Fruit fly (Drosophila melanogaster) whole organism, embryonic: ENCODE data around the gene TotZ.

Source experiments
- Ada2b ChIP-seq: fragments of 200-800 bp; sonication (Bioruptor generic); IDR thresholded peaks from 2 replicates; pipeline ENCODE4 v1.3.6; 2022; ENCODE audit warnings: missing biosample characterization, missing genetic modification characterization
- Atf6 ChIP-seq: fragments of 200-800 bp; sonication (Bioruptor generic); IDR thresholded peaks from 2 replicates; pipeline ENCODE4 v1.3.6; 2022; ENCODE audit warnings: missing biosample characterization, missing genetic modification characterization
- Blimp-1 ChIP-seq: fragments of 200-800 bp; sonication (Bioruptor generic); optimal IDR thresholded peaks from 3 replicates; lab custom pipeline; 2018; ENCODE audit warnings: missing biosample characterization, missing genetic modification characterization, mild to moderate bottlenecking, moderate library complexity, missing genetic modification reagents
- CG10267 ChIP-seq: fragments of 200-800 bp; sonication (Bioruptor generic); optimal IDR thresholded peaks from 2 replicates; lab custom pipeline; 2018; ENCODE audit warnings: missing biosample characterization, mild to moderate bottlenecking, missing genetic modification characterization, moderate library complexity
- CG10979 ChIP-seq: fragments of 200-800 bp; sonication (Bioruptor generic); optimal IDR thresholded peaks from 2 replicates; lab custom pipeline; 2018; ENCODE audit warnings: missing biosample characterization, mild to moderate bottlenecking, missing genetic modification characterization, moderate library complexity
- CG11504 ChIP-seq: fragments of 200-800 bp; sonication (Bioruptor generic); optimal IDR thresholded peaks from 3 replicates; lab custom pipeline; 2019; ENCODE audit warnings: missing biosample characterization, mild to moderate bottlenecking, missing genetic modification characterization, moderate library complexity
- CG11695 ChIP-seq: fragments of 200-800 bp; sonication (Bioruptor generic); IDR thresholded peaks from 3 replicates; pipeline ENCODE4 v1.3.6; 2022; ENCODE audit warnings: missing biosample characterization, missing genetic modification characterization
- CG12071 ChIP-seq: fragments of 200-800 bp; sonication (Bioruptor generic); optimal IDR thresholded peaks from 3 replicates; lab custom pipeline; 2018; ENCODE audit warnings: missing biosample characterization, mild to moderate bottlenecking, missing genetic modification characterization
- CG13894 ChIP-seq: fragments of 200-800 bp; sonication (Bioruptor generic); optimal IDR thresholded peaks from 3 replicates; lab custom pipeline; 2018; ENCODE audit warnings: missing biosample characterization, mild to moderate bottlenecking, missing genetic modification characterization, moderate library complexity
- CG14860 ChIP-seq: fragments of 200-800 bp; sonication (Bioruptor generic); IDR thresholded peaks from 3 replicates; pipeline ENCODE4 v1.3.6; 2022; ENCODE audit warnings: missing biosample characterization, missing genetic modification characterization; ENCODE audit not compliant: partially characterized antibody
- CG17328 ChIP-seq: fragments of 200-800 bp; sonication (Bioruptor generic); IDR thresholded peaks from 2 replicates; pipeline ENCODE4 v1.3.6; 2022; ENCODE audit warnings: missing biosample characterization, missing genetic modification characterization
- CG17385 ChIP-seq: fragments of 200-800 bp; sonication (Bioruptor generic); optimal IDR thresholded peaks from 3 replicates; lab custom pipeline; 2018; ENCODE audit warnings: missing biosample characterization, mild to moderate bottlenecking, missing genetic modification characterization
- CG17829 ChIP-seq: fragments of 200-800 bp; optimal IDR thresholded peaks from 2 replicates; lab custom pipeline; 2019; ENCODE audit warnings: missing biosample characterization, mild to moderate bottlenecking, missing genetic modification characterization, moderate library complexity
- CG18476 ChIP-seq: fragments of 200-800 bp; sonication (Bioruptor generic); optimal IDR thresholded peaks from 2 replicates; lab custom pipeline; 2016; ENCODE audit warnings: missing biosample characterization, mild to moderate bottlenecking, missing genetic modification characterization
- CG2120 ChIP-seq: fragments of 200-800 bp; sonication (Bioruptor generic); optimal IDR thresholded peaks from 3 replicates; lab custom pipeline; 2016; ENCODE audit warnings: missing biosample characterization, missing genetic modification characterization
- CG31365 ChIP-seq: fragments of 200-800 bp; sonication (Bioruptor generic); optimal IDR thresholded peaks from 2 replicates; lab custom pipeline; 2018; ENCODE audit warnings: missing biosample characterization, mild to moderate bottlenecking, missing genetic modification characterization
- CG34422 ChIP-seq: fragments of 200-800 bp; sonication (Bioruptor generic); IDR thresholded peaks from 3 replicates; pipeline ENCODE4 v1.3.6; 2022; ENCODE audit warnings: missing biosample characterization, missing genetic modification characterization
- CG5180 ChIP-seq: fragments of 200-800 bp; sonication (Bioruptor generic); optimal IDR thresholded peaks from 3 replicates; lab custom pipeline; 2017; ENCODE audit warnings: missing biosample characterization, missing genetic modification characterization, mild to moderate bottlenecking, moderate library complexity, missing genetic modification reagents
- CG8944 ChIP-seq: fragments of 200-800 bp; sonication (Bioruptor generic); optimal IDR thresholded peaks from 3 replicates; lab custom pipeline; 2016; ENCODE audit warnings: missing biosample characterization, missing genetic modification characterization
- CG9609 ChIP-seq: fragments of 200-800 bp; sonication (Bioruptor generic); optimal IDR thresholded peaks from 3 replicates; lab custom pipeline; 2016; ENCODE audit warnings: missing biosample characterization, missing genetic modification characterization
- Dfd ChIP-seq, 2 experiments: fragments of >200 bp; optimal IDR thresholded peaks; 2 replicates each; lab custom pipeline; 2017; ENCODE audit warnings: missing biosample characterization in 2 of 2, missing genetic modification characterization in 2 of 2
- Drgx ChIP-seq: fragments of 200-800 bp; sonication (Bioruptor generic); IDR thresholded peaks from 2 replicates; pipeline ENCODE4 v1.3.6; 2022; ENCODE audit warnings: missing biosample characterization, missing genetic modification characterization
- Gsc ChIP-seq: fragments of 200-800 bp; sonication (Bioruptor generic); IDR thresholded peaks from 2 replicates; pipeline ENCODE4 v1.3.6; 2022; ENCODE audit warnings: missing biosample characterization, missing genetic modification characterization
- Med ChIP-seq: fragments of 200-800 bp; sonication (Bioruptor generic); peaks from one replicate; lab custom pipeline; 2016; ENCODE audit warnings: missing biosample characterization, missing genetic modification characterization, mild to moderate bottlenecking, inconsistent platforms, moderate library complexity
- NfI ChIP-seq: fragments of 200-800 bp; sonication (Bioruptor generic); optimal IDR thresholded peaks from 3 replicates; lab custom pipeline; 2018; ENCODE audit warnings: missing biosample characterization, mild to moderate bottlenecking, missing genetic modification characterization, moderate library complexity
- Ptx1 ChIP-seq: fragments of 200-800 bp; sonication (Bioruptor generic); IDR thresholded peaks from 2 replicates; pipeline ENCODE4 v1.3.6; 2022; ENCODE audit warnings: missing biosample characterization, missing genetic modification characterization
- Sox102F ChIP-seq: fragments of 200-800 bp; sonication (Bioruptor generic); optimal IDR thresholded peaks from 2 replicates; lab custom pipeline; 2018; ENCODE audit warnings: missing biosample characterization, mild to moderate bottlenecking, missing genetic modification characterization, moderate library complexity
- Stat92E ChIP-seq, 3 experiments: fragments of >200 bp in 2 of 3; fragments of 200-800 bp in 1 of 3; sonication (Bioruptor generic) in 1 of 3; optimal IDR thresholded peaks; 2 replicates each; lab custom pipeline; 2017 to 2019; ENCODE audit warnings: missing biosample characterization in 3 of 3, missing genetic modification characterization in 3 of 3, mild to moderate bottlenecking in 1 of 3, moderate library complexity in 1 of 3
- Xbp1 ChIP-seq: fragments of 200-800 bp; sonication (Bioruptor generic); optimal IDR thresholded peaks from 3 replicates; lab custom pipeline; 2016; ENCODE audit warnings: missing biosample characterization, mild to moderate bottlenecking, missing genetic modification characterization
- al ChIP-seq: fragments of 200-800 bp; sonication (Bioruptor generic); IDR thresholded peaks from 2 replicates; pipeline ENCODE4 v1.3.6; 2022; ENCODE audit warnings: missing biosample characterization, missing genetic modification characterization
- amos ChIP-seq: fragments of 200-800 bp; sonication (Bioruptor generic); IDR thresholded peaks from 2 replicates; pipeline ENCODE4 v1.3.6; 2022; ENCODE audit warnings: missing biosample characterization, missing genetic modification characterization; ENCODE audit not compliant: partially characterized antibody
- ci ChIP-seq: fragments of 200-800 bp; sonication (Bioruptor generic); IDR thresholded peaks from 3 replicates; pipeline ENCODE4 v1.3.6; 2022; ENCODE audit warnings: missing biosample characterization, missing genetic modification characterization
- croc ChIP-seq: fragments of 200-800 bp; sonication (Bioruptor generic); conservative IDR thresholded peaks from 3 replicates; pipeline ENCODE4 v1.3.6; 2022; ENCODE audit warnings: missing biosample characterization, missing genetic modification characterization
- dati ChIP-seq: fragments of 200-800 bp; sonication (Bioruptor generic); IDR thresholded peaks from 2 replicates; pipeline ENCODE4 v1.3.6; 2022; ENCODE audit warnings: missing biosample characterization, missing genetic modification characterization
- dmrt11E ChIP-seq: fragments of 200-800 bp; sonication (Bioruptor generic); optimal IDR thresholded peaks from 3 replicates; lab custom pipeline; 2018; ENCODE audit warnings: missing biosample characterization, mild to moderate bottlenecking, missing genetic modification characterization, moderate library complexity
- dmrt99B ChIP-seq: fragments of 200-800 bp; sonication (Bioruptor generic); optimal IDR thresholded peaks from 2 replicates; lab custom pipeline; 2018; ENCODE audit warnings: missing biosample characterization, mild to moderate bottlenecking, missing genetic modification characterization, moderate library complexity
- hb ChIP-seq: fragments of 200-800 bp; sonication (Bioruptor generic); IDR thresholded peaks from 3 replicates; pipeline ENCODE4 v1.3.6; 2022; ENCODE audit warnings: missing biosample characterization, missing genetic modification characterization; ENCODE audit not compliant: partially characterized antibody
- ind ChIP-seq: fragments of 200-800 bp; sonication (Bioruptor generic); optimal IDR thresholded peaks from 3 replicates; lab custom pipeline; 2016; ENCODE audit warnings: missing biosample characterization, missing genetic modification characterization
- lilli ChIP-seq: fragments of 200-800 bp; sonication (Bioruptor generic); optimal IDR thresholded peaks from 3 replicates; lab custom pipeline; 2016; ENCODE audit warnings: missing biosample characterization, missing genetic modification characterization
- org-1 ChIP-seq: fragments of 200-800 bp; sonication (Bioruptor generic); optimal IDR thresholded peaks from 2 replicates; lab custom pipeline; 2017; ENCODE audit warnings: missing biosample characterization, missing genetic modification characterization
- shn ChIP-seq: fragments of 200-800 bp; sonication (Bioruptor generic); optimal IDR thresholded peaks from 3 replicates; lab custom pipeline; 2016; ENCODE audit warnings: missing biosample characterization, missing genetic modification characterization
- slp2 ChIP-seq: fragments of 200-800 bp; sonication (Bioruptor generic); optimal IDR thresholded peaks from 2 replicates; lab custom pipeline; 2016; ENCODE audit warnings: missing biosample characterization, missing genetic modification characterization
- tup ChIP-seq: fragments of 200-800 bp; sonication (Bioruptor generic); optimal IDR thresholded peaks from 2 replicates; lab custom pipeline; 2016; ENCODE audit warnings: missing biosample characterization, mild to moderate bottlenecking, missing genetic modification characterization, moderate library complexity
- unpg ChIP-seq: fragments of 200-800 bp; sonication (Bioruptor generic); optimal IDR thresholded peaks from 3 replicates; lab custom pipeline; 2018; ENCODE audit warnings: missing biosample characterization, mild to moderate bottlenecking, missing genetic modification characterization, moderate library complexity
- vfl ChIP-seq: fragments of 200-800 bp; sonication (Bioruptor generic); optimal IDR thresholded peaks from 2 replicates; lab custom pipeline; 2016; ENCODE audit warnings: missing biosample characterization, missing genetic modification characterization
- vvl ChIP-seq: fragments of 200-800 bp; sonication (Bioruptor generic); IDR thresholded peaks from 2 replicates; pipeline ENCODE4 v1.3.6; 2022; ENCODE audit warnings: missing biosample characterization, missing genetic modification characterization
- z ChIP-seq: fragments of 200-800 bp; sonication (Bioruptor generic); IDR thresholded peaks from 3 replicates; pipeline ENCODE4 v1.3.6; 2022; ENCODE audit warnings: missing biosample characterization, missing genetic modification characterization

TotZ gene

DNA sequence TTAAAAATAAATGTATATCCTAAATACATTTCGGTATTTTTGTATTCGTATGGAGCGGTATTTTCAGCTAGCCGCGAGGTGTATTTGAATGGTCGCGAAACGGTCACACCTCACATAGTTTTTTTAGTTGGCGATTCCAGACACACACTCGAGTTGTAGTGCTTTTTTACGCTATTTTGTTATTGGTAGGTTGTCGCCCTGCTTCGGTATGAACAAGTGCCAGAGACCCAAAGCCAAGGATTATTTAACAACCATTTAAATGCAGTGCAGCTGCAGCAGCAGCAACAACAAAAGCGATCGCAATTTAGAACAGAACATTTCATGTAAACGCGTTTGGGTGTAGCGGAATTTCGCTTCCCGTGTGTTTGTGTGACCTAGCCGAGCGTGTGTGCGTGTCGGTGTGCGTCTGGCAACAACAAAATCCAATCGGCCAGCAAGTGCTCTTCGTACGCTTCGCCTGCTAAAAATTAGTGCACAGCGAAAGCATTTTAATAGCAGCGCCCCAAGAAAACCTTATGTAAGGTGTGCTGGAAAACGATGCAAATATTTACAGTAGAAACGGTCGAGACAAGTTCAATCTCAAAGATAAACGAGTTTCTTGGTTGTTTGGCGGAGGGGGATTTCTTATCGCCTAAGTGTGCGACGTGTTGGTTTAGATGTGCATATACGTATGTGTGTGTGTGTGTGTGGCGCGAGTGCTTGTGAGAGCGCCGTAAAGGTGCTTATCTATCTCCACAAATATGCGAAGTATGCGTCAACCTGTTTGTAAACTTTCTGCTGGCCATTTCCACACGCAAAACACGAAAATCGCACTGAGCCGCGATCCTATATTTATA lies 44.6 kb upstream of the TotZ start, which contains the start of gene Synd (continued):
- TF ChIP-seq CG10267 (tag; lab: Kevin White, UChicago) (peak; percentile 32), al (GFP tag; lab: Robert Waterston, UW) (no peak), slp2 (GFP tag; lab: Kevin White, UChicago) (no peak), shn (GFP tag; lab: Kevin White, UChicago) (no peak), CG13894 (peak; percentile 3), CG11695 (GFP tag; lab: Robert Waterston, UW) (0 out of 3 replicates have a peak, but pooled peaks have one; percentile 31), amos (peak; percentile 18; the same call in 1 of the 2 replicates), CG14860 (GFP tag; lab: Robert Waterston, UW) (no peak), CG5180 (peak; percentile 34), NfI (no peak), z (GFP tag; lab: Robert Waterston, UW) (no peak), hb (0 out of 3 replicates have a peak, but pooled peaks have one; percentile 29)
- TF ChIP-seq, all 482 proteins: peak for 148

DNA sequence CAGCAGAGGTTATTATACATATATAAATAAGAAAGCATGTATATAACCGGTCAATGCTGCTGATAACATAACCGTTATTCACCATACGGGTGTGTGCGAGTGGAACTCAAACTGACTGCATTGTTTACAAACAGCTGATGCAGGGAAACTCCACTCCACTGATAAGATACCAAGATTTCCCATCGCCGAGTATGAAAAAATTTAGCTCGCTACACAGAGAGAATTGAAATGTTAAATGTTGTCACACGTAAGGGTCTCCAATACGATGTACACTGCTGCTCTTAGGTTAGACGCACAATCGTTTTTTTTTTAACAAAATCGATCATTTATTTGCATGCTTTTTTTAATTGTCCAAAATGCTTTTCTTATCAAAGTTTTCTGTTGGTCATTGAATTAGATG lies 43.9 kb upstream of the TotZ start:
- peak; percentile 61 for TF ChIP-seq Sox102F (GFP tag; lab: Kevin White, UChicago)
- TF ChIP-seq Blimp-1 (GFP tag; lab: Kevin White, UChicago) = peak; percentile 32
- TF ChIP-seq shn (GFP tag; lab: Kevin White, UChicago) = peak; percentile 18
- no peak for TF ChIP-seq tup (GFP tag; lab: Kevin White, UChicago)
- TF ChIP-seq Xbp1 (GFP tag; lab: Kevin White, UChicago) = peak; percentile 54
- TF ChIP-seq Drgx (GFP tag; lab: Robert Waterston, UW) = 0 out of 2 replicates have a peak, but pooled peaks have one; percentile 37
- no peak for TF ChIP-seq lilli
- 0 out of 2 replicates have a peak, but pooled peaks have one; percentile 3 for TF ChIP-seq dati (GFP tag; lab: Robert Waterston, UW)
- TF ChIP-seq vvl (GFP tag; lab: Robert Waterston, UW) = peak; percentile 35; the same call in 1 of the 2 replicates
- no peak for TF ChIP-seq org-1 (GFP tag; lab: Kevin White, UChicago)
- TF ChIP-seq vfl (GFP tag; lab: Kevin White, UChicago) = no peak
- TF ChIP-seq CG34422 = peak; percentile 29; the same call in 1 of the 3 replicates
- TF ChIP-seq CG17328 (GFP tag; lab: Robert Waterston, UW) = peak; percentile 44
- no peak for TF ChIP-seq Stat92E (GFP tag; optimal IDR thresholded peaks at IDR 0.05; lab: Kevin White, UChicago)
- peak; percentile 62; the same call in 1 of the 3 replicates for TF ChIP-seq ci
- TF ChIP-seq CG10979 (tag; lab: Kevin White, UChicago) = peak; percentile 37
- TF ChIP-seq CG17385 = peak; percentile 14
- peak; percentile 29 for TF ChIP-seq NfI
- TF ChIP-seq CG31365 (tag; lab: Kevin White, UChicago) = no peak
- TF ChIP-seq CG8944 (GFP tag; lab: Kevin White, UChicago) = peak; percentile 32
- no peak; the same call in 2 of the 3 replicates for TF ChIP-seq croc (GFP tag; lab: Robert Waterston, UW)
- peak; percentile 48 for TF ChIP-seq CG11504
- no peak for TF ChIP-seq CG12071 (GFP tag; lab: Kevin White, UChicago)
- TF ChIP-seq Dfd (GFP tag; optimal IDR thresholded peaks at IDR 0.05; lab: Kevin White, UChicago) = no peak
- TF ChIP-seq CG9609 = peak; percentile 20
- TF ChIP-seq Gsc (GFP tag; lab: Robert Waterston, UW) = no peak
- peak; percentile 41 for TF ChIP-seq Med (GFP tag; lab: Kevin White, UChicago)
- peak; percentile 33 for TF ChIP-seq unpg
- peak; percentile 38; the same call in 1 of the 2 replicates for TF ChIP-seq Ptx1 (GFP tag; lab: Robert Waterston, UW)
- TF ChIP-seq CG2120 (GFP tag; lab: Kevin White, UChicago) = peak; percentile 21
- peak; percentile 46 for TF ChIP-seq ind
- TF ChIP-seq dmrt99B (tag; lab: Kevin White, UChicago) = peak; percentile 49
- no peak for TF ChIP-seq dmrt11E (tag; lab: Kevin White, UChicago)
- TF ChIP-seq CG18476 (GFP tag; lab: Kevin White, UChicago) = no peak
- TF ChIP-seq Atf6 (GFP tag; lab: Robert Waterston, UW) = peak; percentile 32; the same call in 1 of the 2 replicates
- no peak for TF ChIP-seq CG17829 (tag; lab: Kevin White, UChicago)
- 0 out of 2 replicates have a peak, but pooled peaks have one; percentile 12 for TF ChIP-seq Ada2b (GFP tag; lab: Robert Waterston, UW)
